Fruit fly (Drosophila melanogaster) whole organism, embryonic: Measurements from ENCODE around the gene CG10165.
A peak's percentile ranks its signal among the peaks of the same experiment; 100 is the strongest.

Experiments
- Ada2b ChIP-seq: fragments of 200-800 bp; sonication (Bioruptor generic); IDR thresholded peaks from 2 replicates; pipeline ENCODE4 v1.3.6; 2022; ENCODE audit warnings: missing biosample characterization, missing genetic modification characterization
- C15 ChIP-seq: fragments of 200-800 bp; sonication (Bioruptor generic); IDR thresholded peaks from 3 replicates; pipeline ENCODE4 v1.3.6; 2022; ENCODE audit warnings: missing biosample characterization, missing genetic modification characterization
- CG10543 ChIP-seq: fragments of 200-800 bp; sonication (Bioruptor generic); optimal IDR thresholded peaks from 3 replicates; lab custom pipeline; 2017; ENCODE audit warnings: missing biosample characterization, mild to moderate bottlenecking, missing genetic modification characterization, moderate library complexity
- CG11093 ChIP-seq: fragments of 200-800 bp; sonication (Bioruptor generic); IDR thresholded peaks from 3 replicates; pipeline ENCODE4 v1.3.6; 2022; ENCODE audit warnings: missing biosample characterization, missing genetic modification characterization
- CG12744 ChIP-seq: fragments of 200-800 bp; sonication (Bioruptor generic); optimal IDR thresholded peaks from 2 replicates; lab custom pipeline; 2016; ENCODE audit warnings: missing biosample characterization, missing genetic modification characterization
- CG1529 ChIP-seq: fragments of 200-800 bp; sonication (Bioruptor generic); optimal IDR thresholded peaks from 3 replicates; lab custom pipeline; 2018; ENCODE audit warnings: missing biosample characterization, missing genetic modification characterization
- CG15514 ChIP-seq: fragments of 200-800 bp; sonication (Bioruptor generic); optimal IDR thresholded peaks from 3 replicates; lab custom pipeline; 2017; ENCODE audit warnings: missing biosample characterization, missing genetic modification characterization, mild to moderate bottlenecking, moderate library complexity, missing genetic modification reagents
- CG15601 ChIP-seq: fragments of 200-800 bp; sonication (Bioruptor generic); optimal IDR thresholded peaks from 3 replicates; lab custom pipeline; 2019; ENCODE audit warnings: missing biosample characterization, mild to moderate bottlenecking, missing genetic modification characterization, moderate library complexity
- CG18262 ChIP-seq: fragments of 200-800 bp; optimal IDR thresholded peaks from 3 replicates; lab custom pipeline; 2019; ENCODE audit warnings: missing biosample characterization, mild to moderate bottlenecking, missing genetic modification characterization, moderate library complexity
- CG18476 ChIP-seq: fragments of 200-800 bp; sonication (Bioruptor generic); optimal IDR thresholded peaks from 2 replicates; lab custom pipeline; 2016; ENCODE audit warnings: missing biosample characterization, mild to moderate bottlenecking, missing genetic modification characterization
- CG2875 ChIP-seq: fragments of 200-800 bp; sonication (Bioruptor generic); optimal IDR thresholded peaks from 2 replicates; lab custom pipeline; 2017; ENCODE audit warnings: missing biosample characterization, mild to moderate bottlenecking, missing genetic modification characterization, missing genetic modification reagents
- CG32532 ChIP-seq: fragments of 200-800 bp; sonication (Bioruptor generic); IDR thresholded peaks from 2 replicates; pipeline ENCODE4 v1.3.6; 2022; ENCODE audit warnings: missing biosample characterization, missing genetic modification characterization
- CG43689 ChIP-seq: fragments of 200-800 bp; sonication (Bioruptor generic); IDR thresholded peaks from 2 replicates; pipeline ENCODE4 v1.3.6; 2022; ENCODE audit warnings: missing biosample characterization, missing genetic modification characterization
- CG4820 ChIP-seq: fragments of 200-800 bp; sonication (Bioruptor generic); optimal IDR thresholded peaks from 3 replicates; lab custom pipeline; 2016; ENCODE audit warnings: missing biosample characterization, missing genetic modification characterization
- CG4854 ChIP-seq: fragments of 200-800 bp; sonication (Bioruptor generic); optimal IDR thresholded peaks from 2 replicates; lab custom pipeline; 2016; ENCODE audit warnings: missing biosample characterization, missing genetic modification characterization, inconsistent platforms
- CG6254 ChIP-seq: fragments of 200-800 bp; sonication (Bioruptor generic); optimal IDR thresholded peaks from 3 replicates; lab custom pipeline; 2017; ENCODE audit warnings: mild to moderate bottlenecking, missing biosample characterization, missing genetic modification reagents, missing genetic modification characterization
- CG7556 ChIP-seq: fragments of 200-800 bp; sonication (Bioruptor generic); optimal IDR thresholded peaks from 2 replicates; lab custom pipeline; 2017; ENCODE audit warnings: missing biosample characterization, mild to moderate bottlenecking, missing genetic modification characterization
- CG9876 ChIP-seq: fragments of 200-800 bp; sonication (Bioruptor generic); optimal IDR thresholded peaks from 2 replicates; lab custom pipeline; 2016; ENCODE audit warnings: missing biosample characterization, missing genetic modification characterization
- CHES-1-like ChIP-seq: fragments of 200-800 bp; sonication (Bioruptor generic); optimal IDR thresholded peaks from 2 replicates; lab custom pipeline; 2016; ENCODE audit warnings: missing biosample characterization, missing genetic modification characterization
- ERR ChIP-seq: fragments of 200-800 bp; sonication (Bioruptor generic); optimal IDR thresholded peaks from 2 replicates; lab custom pipeline; 2016; ENCODE audit warnings: missing biosample characterization, missing genetic modification characterization
- Ets65A ChIP-seq: fragments of 200-800 bp; sonication (Bioruptor generic); peaks from one replicate; lab custom pipeline; 2016; ENCODE audit warnings: missing biosample characterization, missing genetic modification characterization
- Hand ChIP-seq: fragments of 200-800 bp; sonication (Bioruptor generic); optimal IDR thresholded peaks from 2 replicates; lab custom pipeline; 2017; ENCODE audit warnings: mild to moderate bottlenecking, missing biosample characterization, missing genetic modification reagents, missing genetic modification characterization
- HmgD ChIP-seq: fragments of 200-800 bp; sonication (Bioruptor generic); optimal IDR thresholded peaks from 3 replicates; lab custom pipeline; 2016; ENCODE audit warnings: missing biosample characterization, missing genetic modification characterization
- Hr78 ChIP-seq, 2 experiments: fragments of 200-800 bp in 1 of 2; fragments of >200 bp in 1 of 2; sonication (Bioruptor generic) in 1 of 2; optimal IDR thresholded peaks; 2 replicates each; lab custom pipeline; 2017 to 2019; ENCODE audit warnings: missing biosample characterization in 2 of 2, missing genetic modification characterization in 2 of 2, mild to moderate bottlenecking in 1 of 2, moderate library complexity in 1 of 2
- MTF-1 ChIP-seq: fragments of 200-800 bp; sonication (Bioruptor generic); optimal IDR thresholded peaks from 2 replicates; lab custom pipeline; 2018; ENCODE audit warnings: missing biosample characterization, mild to moderate bottlenecking, missing genetic modification characterization, borderline replicate concordance
- Med ChIP-seq: fragments of 200-800 bp; sonication (Bioruptor generic); peaks from one replicate; lab custom pipeline; 2016; ENCODE audit warnings: missing biosample characterization, missing genetic modification characterization, mild to moderate bottlenecking, inconsistent platforms, moderate library complexity
- NK7.1 ChIP-seq: fragments of 200-800 bp; sonication (Bioruptor generic); optimal IDR thresholded peaks from 3 replicates; lab custom pipeline; 2016; ENCODE audit warnings: missing biosample characterization, missing genetic modification characterization
- Opbp ChIP-seq: fragments of 200-800 bp; sonication (Bioruptor generic); IDR thresholded peaks from 3 replicates; pipeline ENCODE4 v1.3.6; 2022; ENCODE audit warnings: missing biosample characterization, missing genetic modification characterization; ENCODE audit not compliant: partially characterized antibody
- Optix ChIP-seq: fragments of 200-800 bp; sonication (Bioruptor generic); IDR thresholded peaks from 3 replicates; pipeline ENCODE4 v1.3.6; 2022; ENCODE audit warnings: missing biosample characterization, missing genetic modification characterization
- Pdp1 ChIP-seq, 2 experiments: fragments of 200-800 bp; sonication (Bioruptor generic); optimal IDR thresholded peaks; 3 replicates each; lab custom pipeline; 2016; ENCODE audit warnings: missing biosample characterization in 2 of 2, missing genetic modification characterization in 2 of 2, mild to moderate bottlenecking in 1 of 2, moderate library complexity in 1 of 2
- Side ChIP-seq: fragments of 200-800 bp; sonication (Bioruptor generic); optimal IDR thresholded peaks from 2 replicates; lab custom pipeline; 2016; ENCODE audit warnings: missing biosample characterization, missing genetic modification characterization
- Sry-δ ChIP-seq: fragments of 200-800 bp; sonication (Bioruptor generic); optimal IDR thresholded peaks from 2 replicates; lab custom pipeline; 2016; ENCODE audit warnings: missing biosample characterization, missing genetic modification characterization
- Taf1 ChIP-seq: fragments of 200-800 bp; sonication (Bioruptor generic); IDR thresholded peaks from 2 replicates; pipeline ENCODE4 v1.3.6; 2022; ENCODE audit warnings: missing biosample characterization, missing genetic modification characterization
- Usf ChIP-seq: fragments of 200-800 bp; sonication (Bioruptor generic); optimal IDR thresholded peaks from 2 replicates; lab custom pipeline; 2017; ENCODE audit warnings: missing genotype, missing biosample characterization, missing genetic modification characterization
- Xrp1 ChIP-seq: fragments of 200-800 bp; sonication (Bioruptor generic); IDR thresholded peaks from 2 replicates; pipeline ENCODE4 v1.3.6; 2022; ENCODE audit warnings: missing biosample characterization, missing genetic modification characterization
- ab ChIP-seq: fragments of 200-800 bp; sonication (Bioruptor generic); optimal IDR thresholded peaks from 2 replicates; lab custom pipeline; 2016; ENCODE audit warnings: missing biosample characterization, missing genetic modification characterization
- al ChIP-seq: fragments of 200-800 bp; sonication (Bioruptor generic); IDR thresholded peaks from 2 replicates; pipeline ENCODE4 v1.3.6; 2022; ENCODE audit warnings: missing biosample characterization, missing genetic modification characterization
- ase ChIP-seq: fragments of 200-800 bp; sonication (Bioruptor generic); IDR thresholded peaks from 3 replicates; pipeline ENCODE4 v1.3.6; 2022; ENCODE audit warnings: missing biosample characterization, missing genetic modification characterization
- crp ChIP-seq, 2 experiments: fragments of 200-800 bp; sonication (Bioruptor generic); optimal IDR thresholded peaks; 2 replicates in 1 of 2; 3 replicates in 1 of 2; lab custom pipeline; 2017; ENCODE audit warnings: missing biosample characterization in 2 of 2, missing genetic modification characterization in 2 of 2, mild to moderate bottlenecking in 1 of 2, moderate library complexity in 1 of 2
- danr ChIP-seq: fragments of 200-800 bp; sonication (Bioruptor generic); IDR thresholded peaks from 2 replicates; pipeline ENCODE4 v1.3.6; 2022; ENCODE audit warnings: missing biosample characterization, missing genetic modification characterization
- dpn ChIP-seq, 2 experiments: fragments of 200-800 bp; sonication (Bioruptor generic); optimal IDR thresholded peaks; 3 replicates each; lab custom pipeline; 2016; ENCODE audit warnings: missing biosample characterization in 2 of 2, missing genetic modification characterization in 2 of 2
- ewg ChIP-seq: fragments of 200-800 bp; sonication (Bioruptor generic); optimal IDR thresholded peaks from 3 replicates; lab custom pipeline; 2017; ENCODE audit warnings: mild to moderate bottlenecking, missing biosample characterization, missing genetic modification reagents, missing genetic modification characterization
- eyg ChIP-seq: fragments of 200-800 bp; sonication (Bioruptor generic); optimal IDR thresholded peaks from 3 replicates; lab custom pipeline; 2016; ENCODE audit warnings: missing biosample characterization, missing genetic modification characterization
- fru ChIP-seq: fragments of >200 bp; optimal IDR thresholded peaks from 2 replicates; lab custom pipeline; 2017
- kni ChIP-seq: fragments of 200-800 bp; sonication (Bioruptor generic); optimal IDR thresholded peaks from 3 replicates; lab custom pipeline; 2017; ENCODE audit warnings: mild to moderate bottlenecking, missing biosample characterization, missing genetic modification reagents, missing genetic modification characterization
- lmd ChIP-seq: fragments of 200-800 bp; sonication (Bioruptor generic); IDR thresholded peaks from 2 replicates; pipeline ENCODE4 v1.3.6; 2022; ENCODE audit warnings: missing biosample characterization, missing genetic modification characterization
- nau ChIP-seq: fragments of 200-800 bp; sonication (Bioruptor generic); optimal IDR thresholded peaks from 3 replicates; lab custom pipeline; 2017; ENCODE audit warnings: missing biosample characterization, mild to moderate bottlenecking, missing genetic modification characterization, missing genetic modification reagents
- seq ChIP-seq: fragments of 200-800 bp; sonication (Bioruptor generic); IDR thresholded peaks from 2 replicates; pipeline ENCODE4 v1.3.6; 2022; ENCODE audit warnings: missing biosample characterization, missing genetic modification characterization
- stwl ChIP-seq: fragments of 200-800 bp; sonication (Bioruptor generic); optimal IDR thresholded peaks from 3 replicates; lab custom pipeline; 2018; ENCODE audit warnings: missing biosample characterization, mild to moderate bottlenecking, missing genetic modification characterization, moderate library complexity
- tup ChIP-seq: fragments of 200-800 bp; sonication (Bioruptor generic); optimal IDR thresholded peaks from 2 replicates; lab custom pipeline; 2016; ENCODE audit warnings: missing biosample characterization, mild to moderate bottlenecking, missing genetic modification characterization, moderate library complexity

The CG10165 gene

dm6 chr2L:19516062-19516461, 14.0 kb downstream of the CG10165 start:
- TF ChIP-seq Med (GFP tag; lab: Kevin White, UChicago): peak; percentile 53
- TF ChIP-seq dpn (GFP tag; optimal IDR thresholded peaks at IDR 0.05; lab: Kevin White, UChicago): no peak
- TF ChIP-seq Taf1: no peak
- TF ChIP-seq fru (lab: Kevin White, UChicago): no peak
- peak; percentile 80 for TF ChIP-seq ewg (GFP tag; lab: Kevin White, UChicago)
- no peak for TF ChIP-seq Ada2b
- TF ChIP-seq CG15514 (GFP tag; lab: Kevin White, UChicago): no peak
- TF ChIP-seq crp (GFP tag; optimal IDR thresholded peaks at IDR 0.05; lab: Kevin White, UChicago): peak in 1 of 2 experiments; percentile 9
- TF ChIP-seq seq (GFP tag; lab: Robert Waterston, UW): peak; percentile 16; the same call in 1 of the 2 replicates
- TF ChIP-seq CG32532: no peak
- TF ChIP-seq stwl (tag; lab: Kevin White, UChicago): no peak
- TF ChIP-seq Pdp1 (GFP tag; optimal IDR thresholded peaks at IDR 0.05; lab: Kevin White, UChicago): peak in 1 of 2 experiments; percentile 79
- TF ChIP-seq CG18262 (tag; lab: Kevin White, UChicago): no peak
- TF ChIP-seq CG4854 (GFP tag; lab: Kevin White, UChicago): no peak
- TF ChIP-seq CG7556: no peak
- no peak for TF ChIP-seq CG18476 (GFP tag; lab: Kevin White, UChicago)
- TF ChIP-seq tup: no peak
- no peak for TF ChIP-seq ab (GFP tag; lab: Kevin White, UChicago)
- TF ChIP-seq CG4820: no peak
- TF ChIP-seq CG6254 (GFP tag; lab: Kevin White, UChicago): no peak
- TF ChIP-seq Sry-δ: no peak
- no peak for TF ChIP-seq CG15601
- TF ChIP-seq eyg: no peak
- no peak for TF ChIP-seq Opbp (GFP tag; lab: Robert Waterston, UW)
- TF ChIP-seq Hr78 (GFP tag; optimal IDR thresholded peaks at IDR 0.05; lab: Kevin White, UChicago): no peak
- TF ChIP-seq, all 482 proteins: peak for 5

DNA sequence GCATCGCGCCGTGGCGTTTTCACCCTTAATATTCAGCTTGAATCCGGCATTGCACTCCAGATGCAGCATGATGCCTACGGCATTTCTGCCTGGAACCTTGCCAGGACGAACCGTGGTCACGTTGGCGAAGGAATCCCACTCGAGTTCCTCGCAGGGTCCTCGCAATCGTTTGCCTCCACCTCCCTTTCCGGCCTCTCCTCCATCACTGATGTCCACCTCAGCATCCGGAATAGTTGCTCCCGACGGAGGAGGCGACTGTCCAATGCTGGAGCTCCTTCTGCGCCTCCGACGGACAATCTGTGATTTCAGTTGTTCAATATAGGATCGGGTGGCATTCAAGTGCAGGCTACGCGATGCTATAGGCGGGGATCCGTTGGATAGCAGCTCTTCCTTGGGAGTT, 17.9 kb downstream of the CG10165 start:
- no peak for TF ChIP-seq CG11093 (GFP tag; lab: Robert Waterston, UW)
- TF ChIP-seq CG18476 (GFP tag; lab: Kevin White, UChicago): no peak
- no peak for TF ChIP-seq Pdp1 (GFP tag; optimal IDR thresholded peaks at IDR 0.05; lab: Kevin White, UChicago)
- TF ChIP-seq Ets65A: peak; percentile 91
- TF ChIP-seq lmd (GFP tag; lab: Robert Waterston, UW): no peak
- no peak for TF ChIP-seq CG1529 (GFP tag; lab: Kevin White, UChicago)
- TF ChIP-seq CHES-1-like: no peak
- TF ChIP-seq, all 482 proteins: peak for 1

- TF ChIP-seq NK7.1 (GFP tag; lab: Kevin White, UChicago): no peak
- TF ChIP-seq CG2875 (GFP tag; lab: Kevin White, UChicago): no peak
- TF ChIP-seq danr: no peak
- TF ChIP-seq CG10543: no peak
- TF ChIP-seq Hand (GFP tag; lab: Kevin White, UChicago): no peak
- no peak for TF ChIP-seq ase (GFP tag; lab: Robert Waterston, UW)
- no peak for TF ChIP-seq nau (GFP tag; lab: Kevin White, UChicago)
- TF ChIP-seq CG43689 (GFP tag; lab: Robert Waterston, UW): no peak
- peak; percentile 54 for TF ChIP-seq HmgD
- TF ChIP-seq CG12744 (GFP tag; lab: Kevin White, UChicago): no peak
- no peak for TF ChIP-seq CG9876 (GFP tag; lab: Kevin White, UChicago)
- TF ChIP-seq C15: no peak
- TF ChIP-seq ERR (GFP tag; lab: Kevin White, UChicago): peak; percentile 23
- no peak for TF ChIP-seq MTF-1 (GFP tag; lab: Kevin White, UChicago)
- TF ChIP-seq Optix (GFP tag; lab: Robert Waterston, UW): no peak
- no peak for TF ChIP-seq Usf (GFP tag; lab: Kevin White, UChicago)
- TF ChIP-seq Xrp1 (GFP tag; lab: Robert Waterston, UW): no peak
- peak; percentile 11 for TF ChIP-seq Side
- no peak for TF ChIP-seq kni
- TF ChIP-seq al (GFP tag; lab: Robert Waterston, UW): no peak
Observed at dm6 chr2L:19508361-19508918, 21.7 kb downstream of the CG10165 start, which contains the start of gene cyst. cyst (minus strand) TSS chr2L:19508764.
